Worm (Caenorhabditis elegans) whole organism, mixed stage, embryonic: Measurements from ENCODE around the gene srlf-2.

ENCODE experiments used
- M03D4.4 ChIP-seq: sonication (generic microtip); optimal IDR thresholded peaks from 2 replicates; lab custom pipeline; 2017; ENCODE audit warnings: mild to moderate bottlenecking, missing genetic modification characterization, missing compliant biosample characterization
- blmp-1 ChIP-seq: fragments of 150-350 bp; optimal IDR thresholded peaks from 2 replicates; lab custom pipeline; 2014; ENCODE audit warnings: missing biosample characterization, missing genetic modification characterization
- ceh-39 ChIP-seq: fragments of 150-350 bp; optimal IDR thresholded peaks from 2 replicates; lab custom pipeline; 2014; ENCODE audit warnings: missing biosample characterization, missing genetic modification characterization
- ceh-43 ChIP-seq: fragments of 200-800 bp; sonication (Bioruptor generic); optimal IDR thresholded peaks from 2 replicates; lab custom pipeline; 2018; ENCODE audit warnings: mild to moderate bottlenecking, missing genetic modification characterization, moderate library complexity, missing compliant biosample characterization
- ceh-83 ChIP-seq: fragments of 200-800 bp; sonication (Bioruptor generic); optimal IDR thresholded peaks from 2 replicates; lab custom pipeline; 2018; ENCODE audit warnings: mild to moderate bottlenecking, missing genetic modification characterization, missing compliant biosample characterization
- ces-1 ChIP-seq: fragments of 150-350 bp; optimal IDR thresholded peaks from 2 replicates; lab custom pipeline; 2014; ENCODE audit warnings: missing biosample characterization, missing genetic modification reagents, missing genetic modification characterization
- cnd-1 ChIP-seq: fragments of 200-800 bp; sonication (Bioruptor generic); optimal IDR thresholded peaks from 2 replicates; lab custom pipeline; 2018; ENCODE audit warnings: mild to moderate bottlenecking, missing genetic modification characterization, missing compliant biosample characterization
- drap-1 ChIP-seq: fragments of 200-800 bp; sonication (Bioruptor generic); optimal IDR thresholded peaks from 3 replicates; lab custom pipeline; 2018; ENCODE audit warnings: mild to moderate bottlenecking, missing genetic modification characterization, missing compliant biosample characterization
- elt-1 ChIP-seq: sonication (generic microtip); optimal IDR thresholded peaks from 2 replicates; lab custom pipeline; 2017; ENCODE audit warnings: missing genetic modification characterization, mild to moderate bottlenecking, missing compliant biosample characterization, antibody characterized with exemption, moderate library complexity, borderline replicate concordance; ENCODE audit not compliant: insufficient read depth
- flh-1 ChIP-seq: fragments of 200-800 bp; sonication (Bioruptor generic); optimal IDR thresholded peaks from 2 replicates; lab custom pipeline; 2018; ENCODE audit warnings: mild to moderate bottlenecking, missing genetic modification characterization, moderate library complexity, missing compliant biosample characterization
- ham-2 ChIP-seq: fragments of 200-800 bp; sonication (Bioruptor generic); optimal IDR thresholded peaks from 2 replicates; lab custom pipeline; 2018; ENCODE audit warnings: mild to moderate bottlenecking, missing genetic modification characterization, missing compliant biosample characterization
- hlh-1 ChIP-seq: fragments of 150-350 bp; optimal IDR thresholded peaks from 2 replicates; lab custom pipeline; 2014; ENCODE audit warnings: missing biosample characterization, missing genetic modification reagents, missing genetic modification characterization
- lin-32 ChIP-seq: fragments of 200-800 bp; sonication (Bioruptor generic); optimal IDR thresholded peaks from 2 replicates; lab custom pipeline; 2018; ENCODE audit warnings: mild to moderate bottlenecking, missing genetic modification characterization, missing compliant biosample characterization
- lsy-2 ChIP-seq: fragments of 150-350 bp; optimal IDR thresholded peaks from 2 replicates; lab custom pipeline; 2014; ENCODE audit warnings: missing biosample characterization, missing genetic modification characterization
- mab-5 ChIP-seq: fragments of 150-350 bp; optimal IDR thresholded peaks from 2 replicates; lab custom pipeline; 2014; ENCODE audit warnings: missing biosample characterization, missing genetic modification characterization
- mep-1 ChIP-seq: fragments of 150-350 bp; optimal IDR thresholded peaks from 2 replicates; lab custom pipeline; 2017; ENCODE audit warnings: missing biosample characterization, missing genetic modification reagents, missing genetic modification characterization, inconsistent platforms
- mls-2 ChIP-seq: sonication (generic microtip); optimal IDR thresholded peaks from 2 replicates; lab custom pipeline; 2016; ENCODE audit warnings: mild to moderate bottlenecking, missing genetic modification characterization, moderate library complexity, missing compliant biosample characterization
- nhr-12 ChIP-seq: fragments of 150-350 bp; optimal IDR thresholded peaks from 2 replicates; lab custom pipeline; 2014; ENCODE audit warnings: missing biosample characterization, missing genetic modification characterization
- nhr-2 ChIP-seq: fragments of 150-350 bp; optimal IDR thresholded peaks from 2 replicates; lab custom pipeline; 2014; ENCODE audit warnings: missing biosample characterization, missing genetic modification characterization
- nhr-237 ChIP-seq: fragments of 150-350 bp; optimal IDR thresholded peaks from 2 replicates; lab custom pipeline; 2014; ENCODE audit warnings: missing biosample characterization, missing genetic modification characterization
- pha-4 ChIP-seq: fragments of 150-350 bp; optimal IDR thresholded peaks from 2 replicates; lab custom pipeline; 2018; ENCODE audit warnings: missing biosample characterization, missing genetic modification reagents, missing genetic modification characterization
- sem-2 ChIP-seq: fragments of 200-800 bp; sonication (Bioruptor generic); optimal IDR thresholded peaks from 2 replicates; lab custom pipeline; 2018; ENCODE audit warnings: mild to moderate bottlenecking, missing genetic modification characterization, missing compliant biosample characterization
- snpc-4 ChIP-seq: fragments of 150-350 bp; optimal IDR thresholded peaks from 2 replicates; lab custom pipeline; 2014; ENCODE audit warnings: missing biosample characterization, missing genetic modification characterization
- sptf-1 ChIP-seq: sonication (generic microtip); optimal IDR thresholded peaks from 2 replicates; lab custom pipeline; 2017; ENCODE audit warnings: mild to moderate bottlenecking, missing genetic modification characterization, moderate library complexity, missing compliant biosample characterization
- tbx-8 ChIP-seq: fragments of 200-800 bp; sonication (Bioruptor generic); optimal IDR thresholded peaks from 2 replicates; lab custom pipeline; 2018; ENCODE audit warnings: mild to moderate bottlenecking, missing genetic modification characterization, moderate library complexity, missing compliant biosample characterization
- unc-120 ChIP-seq: sonication (generic microtip); optimal IDR thresholded peaks from 2 replicates; lab custom pipeline; 2017; ENCODE audit warnings: missing genetic modification characterization, missing compliant biosample characterization; ENCODE audit not compliant: poor library complexity, severe bottlenecking
- unc-39 ChIP-seq: fragments of 150-350 bp; optimal IDR thresholded peaks from 2 replicates; lab custom pipeline; 2014; ENCODE audit warnings: missing biosample characterization, missing genetic modification characterization
- unc-62 ChIP-seq: fragments of 150-350 bp; optimal IDR thresholded peaks from 2 replicates; lab custom pipeline; 2014; ENCODE audit warnings: missing biosample characterization, missing genetic modification reagents, missing genetic modification characterization
- zip-8 ChIP-seq: fragments of 150-350 bp; optimal IDR thresholded peaks from 2 replicates; lab custom pipeline; 2014; ENCODE audit warnings: missing biosample characterization, missing genetic modification characterization
- ztf-11 ChIP-seq: fragments of 150-350 bp; optimal IDR thresholded peaks from 2 replicates; lab custom pipeline; 2014; ENCODE audit warnings: missing biosample characterization, missing genetic modification characterization

Gene srlf-2

ce11 chrIV:8538011-8538658, 48.1 kb downstream of the srlf-2 start:
- TF ChIP-seq mls-2 (tag; lab: Kevin White, UChicago) (no peak), ham-2 (no peak), mep-1 (tag; lab: Kevin White, UChicago) (no peak), ztf-11 (tag; lab: Kevin White, UChicago) (no peak), ceh-83 (GFP tag; lab: Kevin White, UChicago) (no peak), elt-1 (tag; lab: Kevin White, UChicago) (no peak), sem-2 (GFP tag; lab: Kevin White, UChicago) (no peak), unc-62 (no peak), drap-1 (no peak), nhr-12 (tag; lab: Kevin White, UChicago) (no peak), tbx-8 (no peak), pha-4 (tag; lab: Kevin White, UChicago) (no peak), mab-5 (tag; lab: Kevin White, UChicago) (no peak), unc-39 (tag; lab: Kevin White, UChicago) (no peak), lsy-2 (tag; lab: Kevin White, UChicago) (no peak), sptf-1 (no peak), M03D4.4 (no peak), unc-120 (tag; lab: Kevin White, UChicago) (no peak)

- TF ChIP-seq tbx-8 (no peak), ceh-43 (GFP tag; lab: Kevin White, UChicago) (no peak), sem-2 (GFP tag; lab: Kevin White, UChicago) (no peak), lin-32 (no peak), mls-2 (tag; lab: Kevin White, UChicago) (no peak), pha-4 (tag; lab: Kevin White, UChicago) (no peak), nhr-237 (tag; lab: Kevin White, UChicago) (no peak), unc-62 (no peak), ceh-83 (GFP tag; lab: Kevin White, UChicago) (no peak), ces-1 (GFP tag; lab: Kevin White, UChicago) (no peak), nhr-2 (no peak), drap-1 (no peak), ceh-39 (tag; lab: Kevin White, UChicago) (no peak), ham-2 (no peak), mep-1 (tag; lab: Kevin White, UChicago) (no peak), zip-8 (tag; lab: Kevin White, UChicago) (no peak), ztf-11 (tag; lab: Kevin White, UChicago) (no peak)
These were observed 48.7 kb downstream of the srlf-2 start, which contains the start of gene hyl-1 for ce11 chrIV:8538659-8539173. Gene hyl-1 (plus strand): TSS chrIV:8539123.

DNA sequence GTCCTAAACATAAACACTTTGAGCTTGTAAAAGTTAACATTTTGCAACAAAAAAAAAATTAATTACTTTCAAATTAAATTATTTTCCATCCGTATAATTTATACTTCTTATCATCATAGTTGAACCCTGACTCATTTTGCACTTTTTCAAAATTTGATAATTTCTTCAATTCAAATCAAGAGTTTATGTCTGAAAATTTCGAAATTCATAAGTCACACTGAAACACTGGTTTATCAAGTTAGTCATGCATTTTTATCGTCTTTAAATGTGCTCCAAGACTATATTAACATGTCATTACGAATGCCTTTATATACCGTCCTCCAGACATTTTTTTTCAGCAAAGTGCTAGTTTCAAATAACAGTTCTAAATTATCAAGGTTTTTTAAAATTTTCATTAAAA, 49.6 kb downstream of the srlf-2 start:
- TF ChIP-seq blmp-1 (tag; lab: Kevin White, UChicago) (no peak), tbx-8 (no peak), ces-1 (GFP tag; lab: Kevin White, UChicago) (no peak), unc-120 (tag; lab: Kevin White, UChicago) (no peak), ceh-43 (GFP tag; lab: Kevin White, UChicago) (no peak), ceh-39 (tag; lab: Kevin White, UChicago) (no peak), snpc-4 (no peak), lsy-2 (tag; lab: Kevin White, UChicago) (no peak), mls-2 (tag; lab: Kevin White, UChicago) (no peak), sptf-1 (no peak), drap-1 (no peak), mep-1 (tag; lab: Kevin White, UChicago) (no peak), ztf-11 (tag; lab: Kevin White, UChicago) (no peak), ham-2 (no peak), cnd-1 (tag; lab: Kevin White, UChicago) (no peak), zip-8 (tag; lab: Kevin White, UChicago) (no peak), unc-62 (no peak), flh-1 (GFP tag; lab: Kevin White, UChicago) (no peak), elt-1 (tag; lab: Kevin White, UChicago) (no peak)

ce11 chrIV:8540268-8540667, 50.3 kb downstream of the srlf-2 start:
- no peak for TF ChIP-seq hlh-1 (tag; lab: Kevin White, UChicago)
- TF ChIP-seq pha-4 (tag; lab: Kevin White, UChicago) = peak; percentile 14
